Fruit fly (Drosophila melanogaster) whole organism, pupa: ENCODE data around the gene CG5902.
A peak's percentile ranks its signal among the peaks of the same experiment; 100 is the strongest.

Source experiments
- CG10348 ChIP-seq: fragments of 200-800 bp; sonication (Bioruptor generic); IDR thresholded peaks from 2 replicates; pipeline ENCODE4 v1.3.6; 2022; ENCODE audit warnings: missing biosample characterization, missing genetic modification characterization
- CG12605 ChIP-seq: fragments of 200-800 bp; sonication (Bioruptor generic); IDR thresholded peaks from 2 replicates; pipeline ENCODE4 v1.3.6; 2022; ENCODE audit warnings: missing biosample characterization, missing genetic modification characterization
- CG13204 ChIP-seq: fragments of 200-800 bp; sonication (Bioruptor generic); optimal IDR thresholded peaks from 2 replicates; lab custom pipeline; 2018; ENCODE audit warnings: missing biosample characterization, mild to moderate bottlenecking, missing genetic modification characterization, moderate library complexity
- CG14655 ChIP-seq: fragments of 200-800 bp; sonication (Bioruptor generic); optimal IDR thresholded peaks from 3 replicates; lab custom pipeline; 2017; ENCODE audit warnings: mild to moderate bottlenecking, missing biosample characterization, missing genetic modification reagents, missing genetic modification characterization
- CG15710 ChIP-seq: fragments of 200-800 bp; sonication (Bioruptor generic); optimal IDR thresholded peaks from 2 replicates; lab custom pipeline; 2018; ENCODE audit warnings: missing biosample characterization, mild to moderate bottlenecking, missing genetic modification characterization, moderate library complexity
- CG17806 ChIP-seq: fragments of 200-800 bp; sonication (Bioruptor generic); optimal IDR thresholded peaks from 2 replicates; lab custom pipeline; 2018; ENCODE audit warnings: missing biosample characterization, mild to moderate bottlenecking, missing genetic modification characterization, moderate library complexity
- CG32121 ChIP-seq: fragments of 200-800 bp; sonication (Bioruptor generic); IDR thresholded peaks from 2 replicates; pipeline ENCODE4 v1.3.6; 2022; ENCODE audit warnings: missing biosample characterization, missing genetic modification characterization
- CG34367 ChIP-seq: fragments of 200-800 bp; sonication (Bioruptor generic); optimal IDR thresholded peaks from 2 replicates; lab custom pipeline; 2018; ENCODE audit warnings: missing biosample characterization, mild to moderate bottlenecking, missing genetic modification characterization
- CG4496 ChIP-seq: fragments of 200-800 bp; sonication (Bioruptor generic); IDR thresholded peaks from 3 replicates; pipeline ENCODE4 v1.3.6; 2022; ENCODE audit warnings: missing biosample characterization, missing genetic modification characterization
- CG8159 ChIP-seq: fragments of 200-800 bp; sonication (Bioruptor generic); optimal IDR thresholded peaks from 3 replicates; lab custom pipeline; 2018; ENCODE audit warnings: missing biosample characterization, mild to moderate bottlenecking, missing genetic modification characterization, moderate library complexity
- CG8301 ChIP-seq: fragments of 200-800 bp; sonication (Bioruptor generic); optimal IDR thresholded peaks from 2 replicates; lab custom pipeline; 2018; ENCODE audit warnings: missing biosample characterization, mild to moderate bottlenecking, missing genetic modification characterization
- CG9948 ChIP-seq: fragments of 200-800 bp; sonication (Bioruptor generic); optimal IDR thresholded peaks from 2 replicates; lab custom pipeline; 2018; ENCODE audit warnings: missing biosample characterization, mild to moderate bottlenecking, missing genetic modification characterization, moderate library complexity
- D1 ChIP-seq: fragments of 200-800 bp; sonication (Bioruptor generic); optimal IDR thresholded peaks from 2 replicates; lab custom pipeline; 2018; ENCODE audit warnings: missing biosample characterization, mild to moderate bottlenecking, missing genetic modification characterization, moderate library complexity
- EcR ChIP-seq: fragments of 200-800 bp; sonication (Bioruptor generic); optimal IDR thresholded peaks from 3 replicates; lab custom pipeline; 2019; ENCODE audit warnings: missing biosample characterization, missing genetic modification characterization, mild to moderate bottlenecking, moderate library complexity, missing genetic modification reagents
- Ets98B ChIP-seq: fragments of 200-800 bp; sonication (Bioruptor generic); IDR thresholded peaks from 2 replicates; pipeline ENCODE4 v1.3.6; 2022; ENCODE audit warnings: missing biosample characterization, missing genetic modification characterization
- Pif1A ChIP-seq: fragments of 200-800 bp; sonication (Bioruptor generic); optimal IDR thresholded peaks from 3 replicates; lab custom pipeline; 2016; ENCODE audit warnings: missing biosample characterization, missing genetic modification characterization
- Pif1B ChIP-seq: fragments of 200-800 bp; sonication (Bioruptor generic); optimal IDR thresholded peaks from 3 replicates; lab custom pipeline; 2016; ENCODE audit warnings: missing biosample characterization, missing genetic modification characterization
- Snoo ChIP-seq: fragments of 200-800 bp; sonication (Bioruptor generic); optimal IDR thresholded peaks from 3 replicates; lab custom pipeline; 2017; ENCODE audit warnings: missing biosample characterization, mild to moderate bottlenecking, missing genetic modification characterization, inconsistent platforms
- fd96Ca ChIP-seq: fragments of 200-800 bp; sonication (Bioruptor generic); IDR thresholded peaks from 3 replicates; pipeline ENCODE4 v1.3.6; 2022; ENCODE audit warnings: missing biosample characterization, missing genetic modification characterization
- gl ChIP-seq: fragments of 200-800 bp; sonication (Bioruptor generic); optimal IDR thresholded peaks from 2 replicates; lab custom pipeline; 2018; ENCODE audit warnings: missing biosample characterization, mild to moderate bottlenecking, missing genetic modification characterization
- rn ChIP-seq: fragments of 200-800 bp; sonication (Bioruptor generic); IDR thresholded peaks from 2 replicates; pipeline ENCODE4 v1.3.6; 2022; ENCODE audit warnings: missing biosample characterization, missing genetic modification characterization

Gene CG5902

dm6 chr3R:24037538-24038265 lies 51.3 kb downstream of the CG5902 start, which contains the start of gene spas:
spas (plus strand) TSS chr3R:24038215.
- TF ChIP-seq CG8159 (tag; lab: Kevin White, UChicago) = peak; percentile 57
- no peak for TF ChIP-seq CG14655 (GFP tag; lab: Kevin White, UChicago)
- TF ChIP-seq gl (tag; lab: Kevin White, UChicago) = no peak
- no peak for TF ChIP-seq D1 (tag; lab: Kevin White, UChicago)
- peak; percentile 38 for TF ChIP-seq CG8301 (tag; lab: Kevin White, UChicago)
- TF ChIP-seq EcR (GFP tag; lab: Kevin White, UChicago) = no peak
- no peak for TF ChIP-seq Pif1A
- TF ChIP-seq CG10348 (GFP tag; lab: Robert Waterston, UW) = peak; percentile 34; the same call in 1 of the 2 replicates
- peak; percentile 49 for TF ChIP-seq CG34367 (tag; lab: Kevin White, UChicago)
- peak; percentile 57 for TF ChIP-seq CG9948 (tag; lab: Kevin White, UChicago)
- TF ChIP-seq CG17806 (tag; lab: Kevin White, UChicago) = peak; percentile 60
- TF ChIP-seq fd96Ca = peak; percentile 86
- TF ChIP-seq CG4496 (GFP tag; lab: Robert Waterston, UW) = peak; percentile 73
- no peak for TF ChIP-seq rn (GFP tag; lab: Robert Waterston, UW)
- TF ChIP-seq CG15710 = peak; percentile 71
- TF ChIP-seq CG13204 = no peak
- no peak for TF ChIP-seq Pif1B
- TF ChIP-seq Ets98B = peak; percentile 72
- TF ChIP-seq CG32121 (GFP tag; lab: Robert Waterston, UW) = peak; percentile 78
- TF ChIP-seq Snoo (tag; lab: Kevin White, UChicago) = peak; percentile 39
- TF ChIP-seq CG12605 = no peak
